Fruit fly (Drosophila melanogaster) whole organism: ENCODE data around the gene CG1161.

Experiments used
- CG8478 ChIP-seq: fragments of >200 bp; optimal IDR thresholded peaks from 2 replicates; lab custom pipeline; 2018; ENCODE audit warnings: inconsistent platforms
- Dll ChIP-seq: fragments of >200 bp; optimal IDR thresholded peaks from 2 replicates; lab custom pipeline; 2017
- pan ChIP-seq: fragments of >200 bp; optimal IDR thresholded peaks from 2 replicates; lab custom pipeline; 2017
- usp ChIP-seq: fragments of >200 bp; optimal IDR thresholded peaks from 2 replicates; lab custom pipeline; 2017; ENCODE audit warnings: missing biosample characterization, missing genetic modification characterization, mixed read lengths

dm6 chr3R:5392033-5392432, 37.1 kb downstream of the CG1161 start:
- TF ChIP-seq pan (no peak), usp (GFP tag; lab: Kevin White, UChicago) (no peak), Dll (no peak), CG8478 (lab: Kevin White, UChicago) (no peak)
